Worm (Caenorhabditis elegans): ENCODE results near the gene fre-1.
A peak's percentile ranks its signal among the peaks of the same experiment; 100 is the strongest.

The fre-1 gene

ce11 chrV:20090698-20091313 lies 3.3 kb upstream of the fre-1 start, which contains the start of the genes dcs-1 and sec-23:
Gene dcs-1, minus strand, starts transcription at chrV:20090743.
Gene sec-23, plus strand, starts transcription at chrV:20091263.
- TF ChIP-seq unc-55 (GFP tag; optimal IDR thresholded peaks at IDR 0.05), result peak; percentile 22
- no peak for TF ChIP-seq sma-9 (GFP tag; optimal IDR thresholded peaks at IDR 0.05)
- no peak for TF ChIP-seq sma-9 (tag; optimal IDR thresholded peaks at IDR 0.05)
- peak; percentile 4 for TF ChIP-seq nhr-129 (tag; optimal IDR thresholded peaks at IDR 0.05)
- TF ChIP-seq F13H6.1 (tag; optimal IDR thresholded peaks at IDR 0.05), result no peak
- peak; percentile 64 for TF ChIP-seq crh-2 (tag; optimal IDR thresholded peaks at IDR 0.05)
- TF ChIP-seq R02D3.7 (tag; optimal IDR thresholded peaks at IDR 0.05), result no peak
- peak in 1 of 2 experiments; percentile 2 for TF ChIP-seq mdl-1 (tag; optimal IDR thresholded peaks at IDR 0.05)
- TF ChIP-seq lsy-2 (tag; optimal IDR thresholded peaks at IDR 0.05), result peak in 1 of 2 experiments; percentile 10

DNA sequence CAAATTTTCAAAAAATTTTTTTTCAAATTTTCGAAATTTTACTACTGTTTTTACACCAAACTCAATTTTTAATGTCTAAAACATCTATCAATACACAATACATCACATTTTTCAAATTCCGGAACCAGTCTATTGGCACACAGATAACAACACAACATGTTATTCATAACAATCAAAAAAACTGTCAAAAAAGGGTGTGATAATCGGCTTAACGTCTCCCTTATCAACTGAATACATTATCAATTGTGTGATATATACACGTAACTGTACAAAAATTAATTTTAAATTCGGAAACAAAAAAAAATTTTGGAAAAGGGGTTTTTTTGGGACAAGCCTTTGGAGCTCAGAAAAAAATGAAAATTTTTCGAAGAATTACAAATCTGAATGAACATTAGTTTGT lies 13.2 kb downstream of the fre-1 start:
- TF ChIP-seq sma-9 (GFP tag; optimal IDR thresholded peaks at IDR 0.05), result no peak
- TF ChIP-seq sma-9 (tag; optimal IDR thresholded peaks at IDR 0.05), result no peak
- peak; percentile 16 for TF ChIP-seq fos-1 (tag; optimal IDR thresholded peaks at IDR 0.05)
- TF ChIP-seq gmeb-1 (tag; optimal IDR thresholded peaks at IDR 0.05), result peak; percentile 27

- TF ChIP-seq ama-1 (optimal IDR thresholded peaks at IDR 0.05), result no peak
- TF ChIP-seq nhr-12 (tag; optimal IDR thresholded peaks at IDR 0.05), result no peak
- no peak for TF ChIP-seq gmeb-1 (tag; optimal IDR thresholded peaks at IDR 0.05)
- TF ChIP-seq ceh-16 (tag; optimal IDR thresholded peaks at IDR 0.05), result no peak
- no peak for TF ChIP-seq nhr-77 (tag; optimal IDR thresholded peaks at IDR 0.05)
- no peak for TF ChIP-seq elt-1 (tag; optimal IDR thresholded peaks at IDR 0.05)
- TF ChIP-seq nhr-129 (tag; optimal IDR thresholded peaks at IDR 0.05), result peak; percentile 33
- no peak for TF ChIP-seq ztf-1 (GFP tag; conservative IDR thresholded peaks at IDR 0.05)
- TF ChIP-seq nhr-25 (tag; optimal IDR thresholded peaks at IDR 0.05), result no peak
- no peak for TF ChIP-seq ztf-11 (tag; optimal IDR thresholded peaks at IDR 0.05)
- peak; percentile 19 for TF ChIP-seq F13H6.1 (tag; optimal IDR thresholded peaks at IDR 0.05)
- no peak for TF ChIP-seq ztf-4 (tag; optimal IDR thresholded peaks at IDR 0.05)
- TF ChIP-seq aly-2 (tag; optimal IDR thresholded peaks at IDR 0.05), result no peak
- TF ChIP-seq ZK546.5 (tag; optimal IDR thresholded peaks at IDR 0.05), result no peak
- TF ChIP-seq egl-27 (tag; optimal IDR thresholded peaks at IDR 0.05), result no peak
- TF ChIP-seq fos-1 (tag; optimal IDR thresholded peaks at IDR 0.05), result no peak
- peak; percentile 39 to 58 for TF ChIP-seq lsy-2 (tag; optimal IDR thresholded peaks at IDR 0.05)
Observed at ce11 chrV:20068389-20068788, 19.1 kb downstream of the fre-1 start.

ce11 chrV:20067075-20067474 lies 20.5 kb downstream of the fre-1 start:
- TF ChIP-seq sma-3 (GFP tag; optimal IDR thresholded peaks at IDR 0.05) (no peak), unc-39 (tag; optimal IDR thresholded peaks at IDR 0.05) (no peak), nhr-11 (tag; optimal IDR thresholded peaks at IDR 0.05) (no peak), dmd-4 (tag; optimal IDR thresholded peaks at IDR 0.05) (no peak), blmp-1 (tag; optimal IDR thresholded peaks at IDR 0.05; ENCODE audit: insufficient read depth) (no peak), ztf-11 (tag; optimal IDR thresholded peaks at IDR 0.05) (no peak), zag-1 (tag; optimal IDR thresholded peaks at IDR 0.05) (no peak), sem-4 (tag; optimal IDR thresholded peaks at IDR 0.05) (no peak), mdl-1 (tag; optimal IDR thresholded peaks at IDR 0.05) (no peak), ztf-1 (GFP tag; conservative IDR thresholded peaks at IDR 0.05) (no peak), R02D3.7 (tag; optimal IDR thresholded peaks at IDR 0.05) (no peak), nhr-77 (tag; optimal IDR thresholded peaks at IDR 0.05) (no peak), lin-13 (GFP tag; optimal IDR thresholded peaks at IDR 0.05) (no peak), snpc-4 (tag; optimal IDR thresholded peaks at IDR 0.05) (no peak), egl-27 (tag; optimal IDR thresholded peaks at IDR 0.05) (no peak), nhr-129 (tag; optimal IDR thresholded peaks at IDR 0.05) (no peak), unc-62 (GFP tag; optimal IDR thresholded peaks at IDR 0.05) (no peak), ztf-4 (tag; optimal IDR thresholded peaks at IDR 0.05) (no peak)

DNA sequence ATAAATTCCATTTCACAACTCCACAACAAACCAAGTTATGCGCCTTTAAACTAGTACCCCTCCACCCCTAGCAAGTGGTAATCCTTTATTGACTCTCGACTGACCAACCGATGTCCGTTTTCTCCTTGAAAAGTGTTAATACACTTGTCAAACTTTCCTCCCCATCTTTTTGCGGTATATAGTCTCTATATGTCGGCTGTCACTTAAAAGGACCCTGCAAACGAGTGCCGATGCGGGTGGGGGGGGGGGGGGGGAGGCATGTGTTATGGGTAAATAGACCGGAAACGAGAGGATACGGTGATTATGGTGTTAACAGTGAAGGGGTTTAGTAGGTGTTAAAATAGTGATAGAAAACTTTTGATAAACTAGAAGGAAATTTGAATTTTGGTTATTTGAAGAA lies 22.4 kb downstream of the fre-1 start:
- TF ChIP-seq sma-3 (GFP tag; optimal IDR thresholded peaks at IDR 0.05) (no peak), nhr-77 (tag; optimal IDR thresholded peaks at IDR 0.05) (no peak), ztf-1 (GFP tag; conservative IDR thresholded peaks at IDR 0.05) (no peak), alr-1 (tag; optimal IDR thresholded peaks at IDR 0.05) (no peak), peb-1 (tag; optimal IDR thresholded peaks at IDR 0.05) (no peak), crh-2 (tag; optimal IDR thresholded peaks at IDR 0.05) (no peak), nhr-23 (tag; optimal IDR thresholded peaks at IDR 0.05) (no peak), nhr-12 (tag; optimal IDR thresholded peaks at IDR 0.05) (no peak), zag-1 (tag; optimal IDR thresholded peaks at IDR 0.05) (no peak), ZK546.5 (tag; optimal IDR thresholded peaks at IDR 0.05) (no peak), ceh-82 (tag; optimal IDR thresholded peaks at IDR 0.05) (no peak), R02D3.7 (tag; optimal IDR thresholded peaks at IDR 0.05) (no peak), ama-1 (optimal IDR thresholded peaks at IDR 0.05) (no peak), nhr-11 (tag; optimal IDR thresholded peaks at IDR 0.05) (no peak), blmp-1 (tag; optimal IDR thresholded peaks at IDR 0.05; ENCODE audit: insufficient read depth) (no peak)
